Fruit fly (Drosophila melanogaster): Measurements from ENCODE around the gene t-cup.

The t-cup gene

DNA sequence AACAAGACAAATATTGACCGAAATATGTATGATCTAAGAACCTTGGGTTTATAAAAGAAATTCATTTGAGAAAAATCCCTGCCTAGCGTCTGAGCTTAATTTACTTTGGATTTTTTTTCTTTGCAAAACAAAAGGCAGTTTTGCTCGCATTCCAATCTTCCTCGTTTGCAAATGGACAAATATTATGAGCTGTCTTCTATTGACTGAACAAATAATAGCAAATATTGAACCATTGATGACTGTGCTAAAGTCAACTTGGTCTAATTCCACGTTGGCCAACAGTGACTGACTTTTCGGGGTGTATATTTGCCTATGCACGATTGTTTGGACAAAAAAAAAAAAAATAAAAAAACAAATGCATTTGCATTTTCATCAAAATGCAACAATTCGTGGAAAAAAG, 12.3 kb upstream of the t-cup start:
- TF ChIP-seq h (optimal IDR thresholded peaks at IDR 0.05) = no peak
- TF ChIP-seq Sin3A (optimal IDR thresholded peaks at IDR 0.05) = no peak
- TF ChIP-seq psq (optimal IDR thresholded peaks at IDR 0.05) = no peak
- no peak for TF ChIP-seq insv (optimal IDR thresholded peaks at IDR 0.05)
- no peak for TF ChIP-seq ttk (optimal IDR thresholded peaks at IDR 0.05)
- no peak for TF ChIP-seq Myc (optimal IDR thresholded peaks at IDR 0.05)

DNA sequence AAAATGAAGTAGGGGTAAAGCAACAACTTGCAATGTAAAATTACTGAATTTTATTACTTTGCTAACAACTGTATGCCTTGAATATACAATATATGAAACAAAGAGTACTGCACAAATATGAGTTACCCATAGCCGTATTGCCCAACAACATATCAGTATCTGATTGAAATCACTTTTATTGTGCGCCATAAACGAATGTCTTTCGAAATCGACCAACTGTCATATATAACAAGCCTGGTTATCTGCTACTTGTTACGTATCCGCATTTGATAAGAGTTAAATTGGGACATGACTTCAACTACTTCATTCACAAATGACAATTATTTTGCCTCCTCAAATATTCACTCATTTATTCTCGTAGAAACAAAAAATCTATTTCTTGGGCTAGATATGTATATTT, 11.5 kb upstream of the t-cup start:
- no peak for TF ChIP-seq Sin3A (optimal IDR thresholded peaks at IDR 0.05)
- TF ChIP-seq psq (optimal IDR thresholded peaks at IDR 0.05) = no peak
- no peak for TF ChIP-seq h (optimal IDR thresholded peaks at IDR 0.05)
- no peak for TF ChIP-seq ttk (optimal IDR thresholded peaks at IDR 0.05)
- no peak for TF ChIP-seq Myc (optimal IDR thresholded peaks at IDR 0.05)
- no peak for TF ChIP-seq insv (optimal IDR thresholded peaks at IDR 0.05)

DNA sequence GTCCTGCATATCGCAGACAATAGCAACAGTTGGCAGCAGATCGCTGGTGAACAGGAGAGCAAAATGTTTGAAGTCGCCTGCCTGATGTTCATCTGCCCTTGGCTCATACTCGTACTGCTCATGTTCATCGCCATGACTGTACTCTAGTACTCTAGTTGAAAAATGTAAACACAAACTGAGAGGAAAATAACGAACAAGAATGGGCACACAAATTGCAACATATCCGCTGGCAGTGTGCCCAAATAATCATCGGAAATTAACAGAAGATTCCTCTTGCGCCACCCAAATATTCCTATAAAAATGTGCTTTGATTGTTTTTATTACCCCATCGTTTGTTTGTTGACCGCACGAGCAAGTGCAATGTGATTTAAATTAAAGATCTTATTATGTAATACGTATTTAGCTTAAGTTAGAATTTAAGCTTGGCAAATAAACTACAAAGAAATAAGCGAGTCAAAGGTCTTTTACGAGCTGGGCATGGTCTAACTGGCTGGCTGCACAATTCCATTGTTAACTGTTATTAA, 11.0 kb upstream of the t-cup start:
- no peak for TF ChIP-seq insv (optimal IDR thresholded peaks at IDR 0.05)
- no peak for TF ChIP-seq ttk (optimal IDR thresholded peaks at IDR 0.05)
- TF ChIP-seq psq (optimal IDR thresholded peaks at IDR 0.05) = no peak
- no peak for TF ChIP-seq Sin3A (optimal IDR thresholded peaks at IDR 0.05)
- no peak for TF ChIP-seq Myc (optimal IDR thresholded peaks at IDR 0.05)
- TF ChIP-seq h (optimal IDR thresholded peaks at IDR 0.05) = no peak

DNA sequence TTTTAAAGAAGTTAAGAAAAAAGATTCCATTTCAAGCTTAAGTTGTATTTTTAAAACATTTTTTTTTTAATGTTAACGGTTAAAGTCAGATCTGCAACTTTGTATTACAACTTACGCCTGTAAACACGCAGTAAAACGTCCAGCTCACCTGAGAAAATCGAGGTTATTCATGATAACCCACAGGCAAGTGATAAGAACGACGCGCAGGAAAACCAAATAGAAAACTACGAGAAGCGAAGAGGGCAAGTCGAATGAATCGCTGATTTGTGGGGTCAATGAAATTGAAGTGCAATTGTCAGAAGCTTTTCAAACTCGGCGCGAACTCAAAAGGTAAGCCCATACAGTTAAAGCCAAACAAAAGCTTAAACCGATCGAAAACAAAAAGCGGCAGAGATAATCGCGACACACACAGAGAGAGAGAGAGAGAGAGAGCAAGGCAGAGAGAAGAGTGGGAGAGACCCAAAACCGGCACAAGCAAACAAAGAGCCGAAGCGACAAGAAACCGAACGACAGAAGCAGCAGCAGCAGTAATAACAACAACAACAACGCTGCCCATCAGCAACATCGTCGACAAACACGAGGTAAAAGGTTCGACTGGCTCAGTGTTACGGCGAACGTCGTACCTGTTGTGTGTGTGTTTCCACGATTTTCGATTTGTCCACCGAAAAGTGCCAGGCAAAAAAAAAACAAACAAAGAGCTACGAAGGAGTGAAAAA, 10.4 kb upstream of the t-cup start, which contains the start of gene CG43051:
CG43051 (plus strand) TSS at position 602 of the 716 bp plus-strand sequence.
- TF ChIP-seq Myc (optimal IDR thresholded peaks at IDR 0.05) (no peak), h (optimal IDR thresholded peaks at IDR 0.05) (no peak)

DNA sequence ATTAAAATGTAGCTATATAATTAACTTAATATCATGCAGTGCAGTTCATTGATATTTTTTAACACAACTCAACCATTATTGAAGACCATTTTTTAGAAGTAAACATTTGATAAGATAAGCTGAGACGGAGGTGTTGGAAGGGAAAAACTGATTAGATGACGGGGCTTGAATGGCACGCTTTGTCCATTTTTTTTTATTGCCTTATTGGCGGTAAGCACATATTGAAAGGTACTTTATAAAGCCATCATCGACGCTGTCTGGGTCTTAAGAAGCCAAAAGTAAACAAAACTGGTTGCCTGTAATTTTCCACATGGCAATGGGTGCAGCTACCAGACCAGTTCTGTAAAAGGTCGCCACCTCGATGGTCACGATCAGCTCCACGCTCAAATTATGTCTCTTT, 9.6 kb upstream of the t-cup start:
- TF ChIP-seq Sin3A (optimal IDR thresholded peaks at IDR 0.05) = no peak

DNA sequence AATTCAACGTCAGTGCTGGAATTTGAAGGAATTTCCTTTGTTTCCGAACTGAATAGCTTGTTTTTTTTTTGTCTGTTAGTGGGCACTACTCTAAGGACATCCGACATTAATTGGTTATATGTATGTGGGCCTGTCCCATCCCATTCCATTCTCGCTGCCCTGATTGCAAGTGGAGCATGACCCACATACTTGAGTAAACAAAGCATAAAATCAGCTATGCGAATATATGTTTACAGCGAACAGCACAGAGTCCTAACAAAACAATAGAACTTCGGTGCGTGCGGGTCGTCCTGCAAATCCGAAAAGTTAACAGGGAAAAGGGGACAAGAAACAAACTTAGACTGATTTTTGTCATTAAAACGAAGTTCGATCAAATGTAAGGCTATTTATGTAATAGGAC, 8.5 kb upstream of the t-cup start:
- TF ChIP-seq psq (optimal IDR thresholded peaks at IDR 0.05) (no peak), h (optimal IDR thresholded peaks at IDR 0.05) (no peak), Myc (optimal IDR thresholded peaks at IDR 0.05) (no peak), Sin3A (optimal IDR thresholded peaks at IDR 0.05) (no peak)

DNA sequence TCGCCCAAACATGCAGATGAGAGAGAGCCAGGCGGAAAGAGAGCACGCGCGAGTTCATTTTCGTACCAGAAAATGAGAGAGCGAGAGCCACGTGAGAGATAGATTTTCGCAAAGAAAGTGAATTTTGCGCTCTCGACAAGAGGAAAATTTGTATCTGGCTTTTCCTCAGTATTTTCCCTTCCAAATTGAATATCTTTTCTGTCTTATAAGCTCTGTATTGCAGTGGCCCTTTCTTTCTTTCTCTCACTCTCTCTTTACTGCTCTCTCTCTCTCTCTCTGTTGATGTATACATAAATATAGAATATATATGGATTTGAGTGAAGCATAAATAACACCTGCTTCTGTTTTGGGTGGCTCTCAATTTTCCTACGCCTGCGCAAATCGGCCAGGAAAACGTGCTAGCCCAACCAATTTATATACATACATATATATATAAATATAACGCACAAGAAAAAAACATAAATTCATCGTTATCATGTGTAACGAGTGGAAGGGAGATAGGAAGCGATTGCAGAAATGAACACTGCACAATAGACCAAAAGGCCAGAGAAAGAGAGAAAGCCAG, 7.8 kb upstream of the t-cup start:
- TF ChIP-seq insv (optimal IDR thresholded peaks at IDR 0.05) (no peak), h (optimal IDR thresholded peaks at IDR 0.05) (no peak), Sin3A (optimal IDR thresholded peaks at IDR 0.05) (no peak), Myc (optimal IDR thresholded peaks at IDR 0.05) (no peak), psq (optimal IDR thresholded peaks at IDR 0.05) (no peak), ttk (optimal IDR thresholded peaks at IDR 0.05) (no peak)

DNA sequence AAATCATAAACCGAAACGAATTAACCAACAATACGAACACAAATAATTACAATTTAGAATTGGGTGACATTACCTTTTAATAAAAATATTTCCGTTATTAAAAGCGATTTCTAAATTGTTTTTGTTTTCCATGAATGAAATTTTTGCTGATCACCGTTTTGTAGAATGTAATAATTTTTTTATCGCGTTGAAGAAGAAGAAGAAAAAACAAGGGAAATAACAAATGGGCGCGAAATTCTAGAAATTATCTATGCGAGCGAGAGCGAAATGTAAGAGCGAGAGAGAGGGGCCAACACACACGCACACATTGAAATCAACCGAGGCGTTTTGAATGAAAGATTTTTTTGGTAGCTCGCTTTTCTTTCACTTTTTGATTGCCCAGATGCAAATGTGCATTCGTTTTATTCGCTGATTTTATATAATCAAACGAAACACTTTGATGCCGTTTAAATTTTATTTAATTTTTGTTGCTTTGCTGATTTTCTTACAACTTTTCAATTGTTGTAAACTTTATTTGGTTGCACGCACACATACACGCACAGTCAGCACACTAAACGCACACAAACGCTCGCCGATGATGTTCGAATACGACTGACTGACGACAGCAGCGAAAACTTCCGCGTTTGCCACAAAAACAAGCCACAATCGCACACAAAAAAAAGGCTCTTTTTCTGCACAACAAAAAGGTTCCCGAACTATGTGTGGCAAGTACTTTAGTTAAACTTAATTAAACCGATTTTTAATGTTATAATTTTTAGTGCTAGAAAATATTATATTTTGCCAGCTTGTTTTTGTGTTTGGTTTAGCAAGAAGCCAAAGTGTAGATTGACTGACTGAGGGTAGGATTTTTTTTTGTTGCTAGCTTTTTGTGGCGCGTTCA, 7.1 kb upstream of the t-cup start:
- TF ChIP-seq insv (optimal IDR thresholded peaks at IDR 0.05) (no peak), ttk (optimal IDR thresholded peaks at IDR 0.05) (no peak), psq (optimal IDR thresholded peaks at IDR 0.05) (no peak), h (optimal IDR thresholded peaks at IDR 0.05) (no peak)

DNA sequence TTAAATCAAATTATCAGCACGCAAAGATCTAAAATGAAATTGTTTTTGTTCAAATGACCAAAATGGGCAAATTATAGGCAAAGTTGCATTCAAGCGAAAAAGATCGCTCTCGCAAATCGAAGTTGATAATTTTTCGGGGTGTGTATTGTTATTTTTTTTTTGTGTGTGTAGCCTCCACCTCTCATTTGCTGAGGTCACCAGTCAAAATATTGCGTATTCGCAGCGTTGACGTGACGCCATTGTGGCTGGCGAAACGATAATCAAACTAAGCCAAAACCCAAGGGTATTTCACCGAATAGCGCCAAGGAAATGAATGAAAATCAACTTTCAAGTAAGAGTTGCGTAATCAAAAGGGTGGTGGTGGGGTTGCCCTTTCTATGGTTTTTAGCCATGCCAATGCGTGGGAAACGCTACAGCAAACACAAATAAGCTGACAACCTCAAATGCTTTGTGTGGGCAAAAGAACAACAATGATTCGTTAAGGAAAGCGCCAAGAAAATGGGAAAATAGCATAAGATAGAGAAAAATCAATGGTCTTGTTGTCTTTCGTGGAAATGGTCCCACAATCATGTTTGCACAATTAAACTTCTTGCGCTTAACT, 5.8 kb upstream of the t-cup start:
- TF ChIP-seq insv (optimal IDR thresholded peaks at IDR 0.05) = no peak
- no peak for TF ChIP-seq h (optimal IDR thresholded peaks at IDR 0.05)
- no peak for TF ChIP-seq ttk (optimal IDR thresholded peaks at IDR 0.05)
- no peak for TF ChIP-seq Myc (optimal IDR thresholded peaks at IDR 0.05)
- TF ChIP-seq psq (optimal IDR thresholded peaks at IDR 0.05) = no peak
- no peak for TF ChIP-seq Sin3A (optimal IDR thresholded peaks at IDR 0.05)

DNA sequence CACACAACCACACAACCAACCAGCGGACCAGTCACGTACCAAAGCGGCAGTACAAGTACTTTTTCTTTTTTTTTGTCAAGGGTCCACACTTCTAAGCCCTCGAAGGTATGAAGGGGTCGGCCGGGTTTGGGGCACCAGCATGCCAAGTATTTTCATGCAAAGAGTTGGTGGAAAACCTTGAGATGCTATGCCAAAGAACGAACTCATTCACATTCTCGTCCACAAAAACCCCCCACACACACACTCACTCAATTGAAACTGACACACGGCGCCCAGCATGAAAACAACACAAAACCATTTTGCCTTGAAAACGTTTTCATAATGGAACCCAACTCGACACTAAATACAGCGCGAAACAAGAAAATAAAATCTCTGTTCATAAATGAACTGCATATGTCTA, 3.3 kb upstream of the t-cup start:
- no peak for TF ChIP-seq h (optimal IDR thresholded peaks at IDR 0.05)
- TF ChIP-seq Myc (optimal IDR thresholded peaks at IDR 0.05) = no peak
- no peak for TF ChIP-seq Sin3A (optimal IDR thresholded peaks at IDR 0.05)
- no peak for TF ChIP-seq ttk (optimal IDR thresholded peaks at IDR 0.05)
- no peak for TF ChIP-seq insv (optimal IDR thresholded peaks at IDR 0.05)
- TF ChIP-seq psq (optimal IDR thresholded peaks at IDR 0.05) = no peak

DNA sequence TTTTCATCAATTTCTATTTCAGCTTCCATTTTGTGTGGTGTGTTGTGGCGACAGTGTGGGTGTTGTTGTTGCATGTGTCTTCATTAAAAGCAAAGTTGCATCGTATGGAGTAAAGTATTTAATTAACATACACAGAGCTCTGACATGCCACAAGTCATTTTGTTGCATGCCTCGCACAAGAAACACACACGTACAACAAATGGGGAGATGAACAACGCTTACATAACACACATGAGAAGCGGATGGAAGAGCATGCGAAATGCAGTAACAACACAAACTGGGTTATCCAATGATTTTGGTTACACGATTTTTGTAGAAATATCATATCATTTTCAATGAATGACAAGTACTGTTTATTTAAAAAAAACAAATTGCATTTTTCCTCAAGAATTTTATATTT, 2.1 kb upstream of the t-cup start:
- TF ChIP-seq Myc (optimal IDR thresholded peaks at IDR 0.05) = no peak
- TF ChIP-seq Sin3A (optimal IDR thresholded peaks at IDR 0.05) = no peak
- no peak for TF ChIP-seq ttk (optimal IDR thresholded peaks at IDR 0.05)

DNA sequence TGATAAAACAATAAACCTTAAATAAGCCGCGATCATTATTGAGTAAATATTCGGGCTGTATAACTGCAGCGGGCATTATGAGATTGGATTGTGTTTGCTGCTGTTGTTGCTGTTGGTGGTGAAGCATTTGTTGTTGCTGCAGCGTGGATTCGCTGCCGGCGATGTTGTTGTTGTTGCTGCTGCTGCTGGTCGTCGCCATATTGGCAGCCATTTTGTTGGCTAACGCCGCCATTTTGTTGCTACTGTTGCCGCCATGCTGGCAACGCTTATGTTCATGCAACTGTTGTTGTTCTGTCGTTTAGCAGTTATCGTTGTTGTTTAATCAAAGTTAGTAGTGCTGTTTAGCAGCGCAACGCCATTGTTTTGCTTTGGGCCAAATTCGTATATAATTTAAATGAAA, 1.4 kb upstream of the t-cup start:
- TF ChIP-seq Myc (optimal IDR thresholded peaks at IDR 0.05) (no peak), ttk (optimal IDR thresholded peaks at IDR 0.05) (no peak), psq (optimal IDR thresholded peaks at IDR 0.05) (no peak), insv (optimal IDR thresholded peaks at IDR 0.05) (no peak), h (optimal IDR thresholded peaks at IDR 0.05) (no peak), Sin3A (optimal IDR thresholded peaks at IDR 0.05) (no peak)

Data from Kc167 (cell line).